Worm (Caenorhabditis elegans) whole organism, L4 larva: ENCODE data around the gene F41G3.21.

Source experiments
- D1046.2 ChIP-seq: fragments of 200-800 bp; sonication (Bioruptor generic); IDR thresholded peaks from 2 replicates; pipeline ENCODE4 v1.3.6; 2022; ENCODE audit warnings: missing genetic modification characterization, missing compliant biosample characterization
- F44E2.7 ChIP-seq: fragments of 200-800 bp; sonication (Bioruptor generic); IDR thresholded peaks from 2 replicates; pipeline ENCODE4 v2.1.2; 2022; ENCODE audit warnings: missing genetic modification characterization, missing compliant biosample characterization
- F49E8.2 ChIP-seq: sonication (generic microtip); optimal IDR thresholded peaks from 2 replicates; lab custom pipeline; 2016; ENCODE audit warnings: missing compliant biosample characterization, mild to moderate bottlenecking, missing genetic modification characterization, borderline replicate concordance
- T26A8.4 ChIP-seq: fragments of 200-800 bp; sonication (Bioruptor generic); IDR thresholded peaks from 2 replicates; pipeline ENCODE4 v1.3.6; 2022; ENCODE audit warnings: missing genetic modification characterization, missing compliant biosample characterization
- Y105C5A.15 ChIP-seq: fragments of 200-800 bp; sonication (Bioruptor generic); IDR thresholded peaks from 2 replicates; pipeline ENCODE4 v1.3.6; 2022; ENCODE audit warnings: missing genetic modification characterization, missing compliant biosample characterization
- ZK546.5 ChIP-seq, 2 experiments: sonication (generic microtip); optimal IDR thresholded peaks; 2 replicates each; lab custom pipeline; 2017; ENCODE audit warnings: missing biosample characterization in 2 of 2, missing genetic modification characterization in 2 of 2
- aly-2 ChIP-seq: sonication (generic microtip); optimal IDR thresholded peaks from 2 replicates; lab custom pipeline; 2018; ENCODE audit warnings: missing biosample characterization, missing genetic modification characterization
- ama-1 ChIP-seq: fragments of 150-350 bp; optimal IDR thresholded peaks from 2 replicates; lab custom pipeline; 2014; ENCODE audit warnings: inconsistent platforms, mixed read lengths
- ceh-20 ChIP-seq: fragments of 200-800 bp; sonication (Bioruptor generic); IDR thresholded peaks from 2 replicates; pipeline ENCODE4 v1.3.6; 2022; ENCODE audit warnings: missing genetic modification reagents, missing genetic modification characterization, missing compliant biosample characterization
- ceh-28 ChIP-seq: fragments of 150-350 bp; optimal IDR thresholded peaks from 2 replicates; lab custom pipeline; 2014; ENCODE audit warnings: missing biosample characterization, missing genetic modification reagents, missing genetic modification characterization
- ceh-44 ChIP-seq: fragments of 200-800 bp; sonication (Bioruptor generic); IDR thresholded peaks from 2 replicates; pipeline ENCODE4 v1.3.6; 2022; ENCODE audit warnings: missing genetic modification reagents, missing genetic modification characterization, missing compliant biosample characterization
- daf-12 ChIP-seq: fragments of 150-350 bp; optimal IDR thresholded peaks from 2 replicates; lab custom pipeline; 2014; ENCODE audit warnings: missing biosample characterization, missing genetic modification reagents, missing genetic modification characterization
- dmd-8 ChIP-seq: fragments of 200-800 bp; sonication (Bioruptor generic); IDR thresholded peaks from 2 replicates; pipeline ENCODE4 v1.3.6; 2022; ENCODE audit warnings: missing genetic modification characterization, missing compliant biosample characterization
- dmd-9 ChIP-seq: fragments of 200-800 bp; sonication (Bioruptor generic); IDR thresholded peaks from 2 replicates; pipeline ENCODE4 v1.3.6; 2022; ENCODE audit warnings: missing genetic modification reagents, missing genetic modification characterization, missing compliant biosample characterization
- duxl-1 ChIP-seq: sonication (generic microtip); optimal IDR thresholded peaks from 2 replicates; lab custom pipeline; 2016; ENCODE audit warnings: mild to moderate bottlenecking, missing genetic modification characterization, moderate library complexity, missing compliant biosample characterization; ENCODE audit not compliant: poor library complexity
- dve-1 ChIP-seq: sonication (generic microtip); optimal IDR thresholded peaks from 2 replicates; lab custom pipeline; 2017; ENCODE audit warnings: antibody characterized with exemption, mild to moderate bottlenecking, missing genetic modification characterization, missing compliant biosample characterization; ENCODE audit not compliant: insufficient read depth
- hif-1 ChIP-seq, 2 experiments: sonication (generic microtip); optimal IDR thresholded peaks; 2 replicates each; lab custom pipeline; 2016 to 2017; ENCODE audit warnings: missing compliant biosample characterization in 2 of 2, missing genetic modification characterization in 2 of 2, missing genetic modification reagents in 2 of 2, missing genotype in 2 of 2, mild to moderate bottlenecking in 1 of 2
- hlh-30 ChIP-seq: sonication (generic microtip); optimal IDR thresholded peaks from 2 replicates; lab custom pipeline; 2017; ENCODE audit warnings: antibody characterized with exemption, mild to moderate bottlenecking, missing genetic modification characterization, missing compliant biosample characterization; ENCODE audit not compliant: insufficient read depth
- hmg-1.1 ChIP-seq: fragments of 200-800 bp; sonication (Bioruptor generic); IDR thresholded peaks from 2 replicates; pipeline ENCODE4 v1.3.6; 2022; ENCODE audit warnings: missing genetic modification reagents, missing genetic modification characterization, missing compliant biosample characterization
- jun-1 ChIP-seq: fragments of 150-350 bp; optimal IDR thresholded peaks from 2 replicates; lab custom pipeline; 2014; ENCODE audit warnings: missing biosample characterization, missing genetic modification reagents, missing genetic modification characterization
- lim-7 ChIP-seq: fragments of 200-800 bp; sonication (Bioruptor generic); IDR thresholded peaks from 2 replicates; pipeline ENCODE4 v1.3.6; 2022; ENCODE audit warnings: missing genetic modification characterization, missing compliant biosample characterization
- lin-39 ChIP-seq: fragments of 150-350 bp; optimal IDR thresholded peaks from 2 replicates; lab custom pipeline; 2014; ENCODE audit warnings: missing biosample characterization, missing genetic modification reagents, missing genetic modification characterization
- lsy-2 ChIP-seq, 2 experiments: fragments of 150-350 bp in 1 of 2; sonication (generic microtip) in 1 of 2; optimal IDR thresholded peaks; 2 replicates each; lab custom pipeline; 2014 to 2017; ENCODE audit warnings: missing biosample characterization in 2 of 2, missing genetic modification characterization in 2 of 2
- madf-5 ChIP-seq, 2 experiments: fragments of 200-800 bp; sonication (Bioruptor generic); IDR thresholded peaks; 2 replicates each; pipeline ENCODE4 v1.3.6; 2022; ENCODE audit warnings: missing compliant biosample characterization in 2 of 2, missing genetic modification characterization in 2 of 2
- madf-9 ChIP-seq: fragments of 200-800 bp; sonication (Bioruptor generic); conservative IDR thresholded peaks from 2 replicates; pipeline ENCODE4 v1.3.6; 2022; ENCODE audit warnings: missing genetic modification reagents, missing genetic modification characterization, missing compliant biosample characterization
- mdl-1 ChIP-seq, 2 experiments: fragments of 150-350 bp in 1 of 2; sonication (generic microtip) in 1 of 2; optimal IDR thresholded peaks; 2 replicates each; lab custom pipeline; 2014 to 2017; ENCODE audit warnings: missing biosample characterization in 2 of 2, missing genetic modification characterization in 2 of 2
- mep-1 ChIP-seq: fragments of 150-350 bp; sonication (generic microtip); optimal IDR thresholded peaks from 3 replicates; lab custom pipeline; 2014; ENCODE audit warnings: missing biosample characterization, missing genetic modification characterization
- mes-2 ChIP-seq: sonication (generic microtip); optimal IDR thresholded peaks from 2 replicates; lab custom pipeline; 2016; ENCODE audit warnings: missing genotype, mild to moderate bottlenecking, missing genetic modification characterization, missing compliant biosample characterization; ENCODE audit not compliant: poor library complexity, severe bottlenecking
- mxl-3 ChIP-seq: fragments of 200-800 bp; sonication (Bioruptor generic); optimal IDR thresholded peaks from 2 replicates; lab custom pipeline; 2018; ENCODE audit warnings: mild to moderate bottlenecking, missing genetic modification characterization, missing compliant biosample characterization
- nhr-10 ChIP-seq: fragments of 150-350 bp; optimal IDR thresholded peaks from 2 replicates; lab custom pipeline; 2014; ENCODE audit warnings: missing biosample characterization, missing genetic modification characterization
- nhr-237 ChIP-seq: sonication (generic microtip); optimal IDR thresholded peaks from 2 replicates; lab custom pipeline; 2017; ENCODE audit warnings: missing biosample characterization, missing genetic modification characterization
- nhr-41 ChIP-seq: fragments of 200-800 bp; sonication (Bioruptor generic); IDR thresholded peaks from 2 replicates; pipeline ENCODE4 v1.3.6; 2022; ENCODE audit warnings: missing genetic modification reagents, missing genetic modification characterization, missing compliant biosample characterization
- nhr-42 ChIP-seq: fragments of 200-800 bp; sonication (Bioruptor generic); IDR thresholded peaks from 2 replicates; pipeline ENCODE4 v1.3.6; 2022; ENCODE audit warnings: missing genetic modification characterization, missing compliant biosample characterization
- nhr-6 ChIP-seq: fragments of 150-350 bp; optimal IDR thresholded peaks from 2 replicates; lab custom pipeline; 2014; ENCODE audit warnings: missing biosample characterization, missing genetic modification characterization
- nhr-77 ChIP-seq: fragments of 150-350 bp; optimal IDR thresholded peaks from 2 replicates; lab custom pipeline; 2014; ENCODE audit warnings: missing biosample characterization, missing genetic modification characterization
- pha-4 ChIP-seq, 2 experiments: fragments of 150-350 bp in 1 of 2; fragments of 200-800 bp in 1 of 2; sonication (Bioruptor generic) in 1 of 2; IDR thresholded peaks in 1 of 2; optimal IDR thresholded peaks in 1 of 2; 2 replicates each; pipeline versions ENCODE4 v1.3.6 to Lab custom; 2014 to 2022; ENCODE audit warnings: missing genetic modification characterization in 2 of 2, missing genetic modification reagents in 2 of 2, missing biosample characterization in 1 of 2, missing compliant biosample characterization in 1 of 2
- saeg-2 ChIP-seq: fragments of 200-800 bp; sonication (Bioruptor generic); IDR thresholded peaks from 2 replicates; pipeline ENCODE4 v1.3.6; 2022; ENCODE audit warnings: missing genetic modification reagents, missing genetic modification characterization, missing compliant biosample characterization
- set-16 ChIP-seq: fragments of 200-800 bp; sonication (Bioruptor generic); IDR thresholded peaks from 2 replicates; pipeline ENCODE4 v1.3.6; 2022; ENCODE audit warnings: missing genetic modification reagents, missing genetic modification characterization, missing compliant biosample characterization
- spr-1 ChIP-seq: sonication (generic microtip); optimal IDR thresholded peaks from 2 replicates; lab custom pipeline; 2016; ENCODE audit warnings: mild to moderate bottlenecking, missing genetic modification characterization, missing compliant biosample characterization
- tra-1 ChIP-seq: fragments of 200-800 bp; sonication (Bioruptor generic); IDR thresholded peaks from 2 replicates; pipeline ENCODE4 v1.3.6; 2022; ENCODE audit warnings: missing genetic modification reagents, missing genetic modification characterization, missing compliant biosample characterization
- unc-130 ChIP-seq: sonication (generic microtip); optimal IDR thresholded peaks from 2 replicates; lab custom pipeline; 2016; ENCODE audit warnings: missing genetic modification reagents, missing genetic modification characterization, missing compliant biosample characterization
- unc-62 ChIP-seq, 3 experiments: fragments of 150-350 bp in 1 of 3; sonication (generic microtip); optimal IDR thresholded peaks in 2 of 3; peaks in 1 of 3; 1 replicate in 1 of 3; 2 replicates in 2 of 3; lab custom pipeline; 2014 to 2017; ENCODE audit warnings: missing biosample characterization in 3 of 3, missing genetic modification characterization in 3 of 3, missing genetic modification reagents in 3 of 3, missing genotype in 1 of 3
- vab-7 ChIP-seq: fragments of 200-800 bp; sonication (Bioruptor generic); IDR thresholded peaks from 2 replicates; pipeline ENCODE4 v1.3.6; 2022; ENCODE audit warnings: missing genetic modification reagents, missing genetic modification characterization, missing compliant biosample characterization
- zfp-2 ChIP-seq: sonication (generic microtip); optimal IDR thresholded peaks from 2 replicates; lab custom pipeline; 2016; ENCODE audit warnings: mild to moderate bottlenecking, missing genetic modification characterization, missing compliant biosample characterization
- zip-11 ChIP-seq: fragments of 200-800 bp; sonication (Bioruptor generic); IDR thresholded peaks from 2 replicates; pipeline ENCODE4 v1.3.6; 2022; ENCODE audit warnings: missing genetic modification characterization, missing compliant biosample characterization
- ztf-11 ChIP-seq: fragments of 150-350 bp; optimal IDR thresholded peaks from 2 replicates; lab custom pipeline; 2014; ENCODE audit warnings: missing biosample characterization, missing genetic modification characterization
- ztf-7 ChIP-seq: fragments of 150-350 bp; optimal IDR thresholded peaks from 2 replicates; lab custom pipeline; 2014; ENCODE audit warnings: missing biosample characterization, missing genetic modification characterization

F41G3.21 gene

DNA sequence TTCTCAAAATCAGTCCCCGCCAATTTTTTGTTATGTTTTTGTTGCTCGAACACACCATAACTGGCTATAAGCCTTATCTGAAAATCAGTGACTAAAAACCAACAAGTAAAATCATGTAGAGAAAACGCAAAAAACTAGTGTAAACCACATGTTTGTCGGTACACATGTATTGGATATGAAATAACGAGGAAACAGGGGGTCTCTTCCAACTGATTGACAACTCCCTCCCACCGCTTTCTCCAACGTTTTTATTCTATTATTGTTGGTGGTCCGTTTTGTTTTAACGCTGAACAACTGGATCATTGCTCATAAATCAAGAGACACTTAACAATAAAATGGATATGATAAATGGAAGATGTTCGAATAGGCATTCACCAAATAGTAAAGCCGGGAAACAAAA is 25.9 kb downstream of the F41G3.21 start:
- no peak for TF ChIP-seq jun-1 (tag; lab: Kevin White, UChicago)
- peak in 1 of 2 experiments; percentile 69 for TF ChIP-seq unc-62 (GFP tag; optimal IDR thresholded peaks at IDR 0.05 in 1 of 2; lab: Kevin White, UChicago)
- TF ChIP-seq unc-62 (tag; optimal IDR thresholded peaks at IDR 0.05; lab: Kevin White, UChicago) = no peak

DNA sequence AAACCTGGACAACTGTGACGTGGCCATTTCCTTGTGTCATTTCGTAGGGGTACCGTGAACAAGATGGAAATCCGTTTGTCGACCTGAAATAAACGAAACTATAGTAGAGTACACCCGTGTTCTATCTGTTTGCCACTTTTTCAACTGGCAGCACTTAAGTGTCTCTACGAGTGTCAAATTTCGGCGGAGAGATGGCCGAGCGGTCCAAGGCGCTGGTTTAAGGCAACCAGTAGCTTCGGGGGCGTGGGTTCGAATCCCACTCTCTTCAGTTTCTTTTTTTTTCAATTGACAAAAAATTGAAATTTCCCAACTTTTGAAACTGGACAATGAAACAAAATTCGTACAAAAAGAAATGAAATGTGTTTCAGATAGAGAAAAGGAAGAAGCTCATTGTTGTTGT is 31.2 kb downstream of the F41G3.21 start:
- TF ChIP-seq nhr-237 (no peak), daf-12 (tag; lab: Kevin White, UChicago) (no peak), spr-1 (peak; percentile 21), hmg-1.1 (peak; percentile 68), madf-9 (GFP tag; lab: Robert Waterston, UW) (no peak), nhr-6 (tag; lab: Kevin White, UChicago) (no peak), vab-7 (GFP tag; lab: Robert Waterston, UW) (peak; percentile 72; the same call in 1 of the 2 replicates), dmd-9 (GFP tag; lab: Robert Waterston, UW) (peak; percentile 59; the same call in 1 of the 2 replicates), ztf-7 (tag; lab: Kevin White, UChicago) (no peak), Y105C5A.15 (GFP tag; lab: Robert Waterston, UW) (no peak), lsy-2 (tag; optimal IDR thresholded peaks at IDR 0.05; lab: Kevin White, UChicago) (peak in 1 of 2 experiments; percentile 3), hif-1 (tag; optimal IDR thresholded peaks at IDR 0.05; lab: Kevin White, UChicago) (peak in 1 of 2 experiments; percentile 4), hlh-30 (tag; lab: Kevin White, UChicago) (no peak), F44E2.7 (GFP tag; lab: Robert Waterston, UW) (no peak), dmd-8 (0 out of 2 replicates have a peak, but pooled peaks have one; percentile 71), nhr-42 (GFP tag; lab: Robert Waterston, UW) (0 out of 2 replicates have a peak, but pooled peaks have one; percentile 18), aly-2 (no peak), unc-130 (GFP tag; lab: Kevin White, UChicago) (peak; percentile 26), ama-1 (lab: Kevin White, UChicago) (no peak), T26A8.4 (GFP tag; lab: Robert Waterston, UW) (no peak), mxl-3 (GFP tag; lab: Kevin White, UChicago) (peak; percentile 27), D1046.2 (GFP tag; lab: Robert Waterston, UW) (no peak), saeg-2 (GFP tag; lab: Robert Waterston, UW) (0 out of 2 replicates have a peak, but pooled peaks have one; percentile 36), jun-1 (tag; lab: Kevin White, UChicago) (no peak), ceh-44 (GFP tag; lab: Robert Waterston, UW) (0 out of 2 replicates have a peak, but pooled peaks have one; percentile 23), zip-11 (GFP tag; lab: Robert Waterston, UW) (no peak), nhr-77 (tag; lab: Kevin White, UChicago) (no peak), ceh-20 (GFP tag; lab: Robert Waterston, UW) (0 out of 2 replicates have a peak, but pooled peaks have one; percentile 48), mes-2 (tag; lab: Kevin White, UChicago) (peak; percentile 50), zfp-2 (no peak), F49E8.2 (tag; lab: Kevin White, UChicago) (no peak), ceh-28 (tag; lab: Kevin White, UChicago) (no peak), lim-7 (GFP tag; lab: Robert Waterston, UW) (no peak; the same call in 1 of the 2 replicates), dve-1 (tag; lab: Kevin White, UChicago) (peak; percentile 16), ztf-11 (no peak), ZK546.5 (tag; optimal IDR thresholded peaks at IDR 0.05; lab: Kevin White, UChicago) (no peak), nhr-10 (tag; lab: Kevin White, UChicago) (no peak), lin-39 (tag; lab: Kevin White, UChicago) (no peak), pha-4 (GFP tag; IDR thresholded peaks at IDR 0.05; lab: Robert Waterston, UW) (no peak; the same call in 1 of the 2 replicates), pha-4 (tag; optimal IDR thresholded peaks at IDR 0.05; lab: Kevin White, UChicago) (no peak), mep-1 (tag; lab: Kevin White, UChicago) (peak; percentile 35), tra-1 (GFP tag; lab: Robert Waterston, UW) (0 out of 2 replicates have a peak, but pooled peaks have one; percentile 33), madf-5 (GFP tag; IDR thresholded peaks at IDR 0.05; lab: Robert Waterston, UW) (0 out of 4 replicates have a peak, but pooled peaks of 1 of the 2 experiments have one; percentile 58), duxl-1 (tag; lab: Kevin White, UChicago) (no peak), mdl-1 (tag; optimal IDR thresholded peaks at IDR 0.05; lab: Kevin White, UChicago) (no peak), nhr-41 (GFP tag; lab: Robert Waterston, UW) (peak; percentile 63; the same call in 1 of the 2 replicates), set-16 (GFP tag; lab: Robert Waterston, UW) (no peak; the same call in 1 of the 2 replicates)
